Worm (Caenorhabditis elegans) whole organism, young adult: Measurements from ENCODE around the gene dpy-23.
A peak's percentile ranks its signal among the peaks of the same experiment; 100 is the strongest.
"Not testable (repeated sequence)": the region's sequence is repeated elsewhere in the genome, so short reads cannot be mapped to it uniquely, and the experiment has no call there.

Experiments
- F22D6.2 ChIP-seq: sonication (generic microtip); optimal IDR thresholded peaks from 2 replicates; lab custom pipeline; 2016; ENCODE audit warnings: mild to moderate bottlenecking, missing genetic modification characterization, missing compliant biosample characterization
- F23B12.7 ChIP-seq: sonication (generic microtip); optimal IDR thresholded peaks from 2 replicates; lab custom pipeline; 2017; ENCODE audit warnings: missing genetic modification characterization, mild to moderate bottlenecking, missing compliant biosample characterization, antibody characterized with exemption, moderate library complexity; ENCODE audit not compliant: insufficient read depth
- F52B5.7 ChIP-seq: sonication (generic microtip); optimal IDR thresholded peaks from 2 replicates; lab custom pipeline; 2016; ENCODE audit warnings: mild to moderate bottlenecking, missing genetic modification characterization, missing compliant biosample characterization
- F55B11.4 ChIP-seq: sonication (generic microtip); optimal IDR thresholded peaks from 2 replicates; lab custom pipeline; 2016; ENCODE audit warnings: missing compliant biosample characterization, missing genetic modification characterization, borderline replicate concordance; ENCODE audit not compliant: insufficient read depth
- T07F8.4 ChIP-seq: sonication (generic microtip); optimal IDR thresholded peaks from 2 replicates; lab custom pipeline; 2016; ENCODE audit warnings: mild to moderate bottlenecking, missing genetic modification characterization, moderate library complexity, missing compliant biosample characterization
- Y53F4B.3 ChIP-seq: fragments of 200-800 bp; sonication (Bioruptor generic); IDR thresholded peaks from 2 replicates; pipeline ENCODE4 v1.3.6; 2022; ENCODE audit warnings: missing genetic modification reagents, missing genetic modification characterization, missing compliant biosample characterization
- Y67H2A.10 ChIP-seq: fragments of 200-800 bp; sonication (Bioruptor generic); conservative IDR thresholded peaks from 2 replicates; pipeline ENCODE4 v1.3.6; 2022; ENCODE audit warnings: missing genetic modification reagents, missing genetic modification characterization, missing compliant biosample characterization
- ZK185.1 ChIP-seq: sonication (generic microtip); optimal IDR thresholded peaks from 2 replicates; lab custom pipeline; 2016; ENCODE audit warnings: mild to moderate bottlenecking, missing genetic modification characterization, missing compliant biosample characterization; ENCODE audit not compliant: poor library complexity, severe bottlenecking
- akir-1 ChIP-seq: fragments of 200-800 bp; sonication (Bioruptor generic); optimal IDR thresholded peaks from 2 replicates; lab custom pipeline; 2018; ENCODE audit warnings: mild to moderate bottlenecking, missing genetic modification characterization, moderate library complexity, missing compliant biosample characterization
- atf-7 ChIP-seq: sonication (generic microtip); optimal IDR thresholded peaks from 2 replicates; lab custom pipeline; 2017; ENCODE audit warnings: mild to moderate bottlenecking, missing genetic modification characterization, missing compliant biosample characterization
- bed-2 ChIP-seq: fragments of 200-800 bp; sonication (Bioruptor generic); IDR thresholded peaks from 2 replicates; pipeline ENCODE4 v1.3.6; 2022; ENCODE audit warnings: missing genetic modification reagents, missing genetic modification characterization, missing compliant biosample characterization
- dox-1 ChIP-seq: fragments of 200-800 bp; sonication (Bioruptor generic); IDR thresholded peaks from 2 replicates; pipeline ENCODE4 v1.3.6; 2022; ENCODE audit warnings: missing genetic modification reagents, missing genetic modification characterization, missing compliant biosample characterization
- egrh-3 ChIP-seq: fragments of 200-800 bp; sonication (Bioruptor generic); IDR thresholded peaks from 2 replicates; pipeline ENCODE4 v1.3.6; 2022; ENCODE audit warnings: missing genetic modification reagents, missing genetic modification characterization, missing compliant biosample characterization
- hlh-12 ChIP-seq: sonication (generic microtip); optimal IDR thresholded peaks from 2 replicates; lab custom pipeline; 2016; ENCODE audit warnings: missing genetic modification characterization, missing compliant biosample characterization
- hlh-26 ChIP-seq: fragments of 200-800 bp; sonication (Bioruptor generic); conservative IDR thresholded peaks from 2 replicates; pipeline ENCODE4 v1.3.6; 2022; ENCODE audit warnings: missing genetic modification reagents, missing genetic modification characterization, missing compliant biosample characterization
- hmg-1.2 ChIP-seq: fragments of 200-800 bp; sonication (Bioruptor generic); IDR thresholded peaks from 2 replicates; pipeline ENCODE4 v1.3.6; 2022; ENCODE audit warnings: missing genetic modification reagents, missing genetic modification characterization, missing compliant biosample characterization
- lin-26 ChIP-seq: fragments of 200-800 bp; sonication (Bioruptor generic); IDR thresholded peaks from 2 replicates; pipeline ENCODE4 v1.3.6; 2022; ENCODE audit warnings: missing genetic modification reagents, missing genetic modification characterization, missing compliant biosample characterization
- lin-35 ChIP-seq, 3 experiments: fragments of 150-350 bp in 2 of 3; sonication (generic microtip) in 1 of 3; optimal IDR thresholded peaks; 2 replicates each; lab custom pipeline; 2014 to 2018; ENCODE audit warnings: missing biosample characterization in 3 of 3, missing genetic modification characterization in 3 of 3, missing genetic modification reagents in 3 of 3
- madf-10 ChIP-seq: sonication (generic microtip); optimal IDR thresholded peaks from 2 replicates; lab custom pipeline; 2016; ENCODE audit warnings: mild to moderate bottlenecking, missing genetic modification characterization, missing compliant biosample characterization
- mcd-1 ChIP-seq: fragments of 200-800 bp; sonication (Bioruptor generic); IDR thresholded peaks from 2 replicates; pipeline ENCODE4 v1.3.6; 2022; ENCODE audit warnings: missing genetic modification reagents, missing genetic modification characterization, missing compliant biosample characterization
- nfya-1 ChIP-seq: sonication (generic microtip); optimal IDR thresholded peaks from 2 replicates; lab custom pipeline; 2017; ENCODE audit warnings: antibody characterized with exemption, missing compliant biosample characterization, missing genetic modification characterization, borderline replicate concordance; ENCODE audit not compliant: insufficient read depth
- nfyb-1 ChIP-seq: fragments of 200-800 bp; sonication (Bioruptor generic); IDR thresholded peaks from 2 replicates; pipeline ENCODE4 v1.3.6; 2022; ENCODE audit warnings: missing genetic modification reagents, missing genetic modification characterization, missing compliant biosample characterization
- nhr-27 ChIP-seq: fragments of 200-800 bp; sonication (Bioruptor generic); optimal IDR thresholded peaks from 2 replicates; lab custom pipeline; 2018; ENCODE audit warnings: mild to moderate bottlenecking, missing genetic modification characterization, moderate library complexity, missing compliant biosample characterization
- nhr-80 ChIP-seq: sonication (generic microtip); optimal IDR thresholded peaks from 2 replicates; lab custom pipeline; 2016; ENCODE audit warnings: missing genetic modification characterization, missing compliant biosample characterization
- nhr-90 ChIP-seq: sonication (generic microtip); optimal IDR thresholded peaks from 2 replicates; lab custom pipeline; 2016; ENCODE audit warnings: missing genotype, mild to moderate bottlenecking, missing genetic modification characterization, missing compliant biosample characterization
- pbrm-1 ChIP-seq: fragments of 200-800 bp; sonication (Bioruptor generic); IDR thresholded peaks from 2 replicates; pipeline ENCODE4 v1.3.6; 2022; ENCODE audit warnings: missing genetic modification reagents, missing genetic modification characterization, missing compliant biosample characterization
- rec-8 ChIP-seq, 2 experiments: sonication (generic microtip); optimal IDR thresholded peaks; 2 replicates each; lab custom pipeline; 2016; ENCODE audit warnings: mild to moderate bottlenecking in 2 of 2, missing genetic modification characterization in 2 of 2, missing genetic modification reagents in 2 of 2, missing genotype in 2 of 2, missing biosample characterization in 1 of 2, missing compliant biosample characterization in 1 of 2, moderate library complexity in 1 of 2
- snpc-1.3 ChIP-seq: sonication (generic microtip); optimal IDR thresholded peaks from 2 replicates; lab custom pipeline; 2017; ENCODE audit warnings: missing genetic modification characterization, mild to moderate bottlenecking, missing compliant biosample characterization, antibody characterized with exemption, moderate library complexity, missing genotype, missing genetic modification reagents; ENCODE audit not compliant: insufficient read depth
- snpc-4 ChIP-seq, 5 experiments: fragments of 150-350 bp in 1 of 5; sonication (generic microtip) in 4 of 5; optimal IDR thresholded peaks; 2 replicates each; lab custom pipeline; 2014 to 2018; ENCODE audit warnings: missing genetic modification characterization in 5 of 5, missing biosample characterization in 3 of 5, antibody characterized with exemption in 2 of 5, mild to moderate bottlenecking in 2 of 5, missing compliant biosample characterization in 2 of 5, missing genotype in 2 of 5, moderate library complexity in 2 of 5, missing genetic modification reagents in 1 of 5
- tbp1 ChIP-seq: fragments of 200-800 bp; sonication (Bioruptor generic); optimal IDR thresholded peaks from 2 replicates; lab custom pipeline; 2018; ENCODE audit warnings: mild to moderate bottlenecking, missing genetic modification characterization, missing compliant biosample characterization
- tlf-1 ChIP-seq: fragments of 200-800 bp; sonication (Bioruptor generic); optimal IDR thresholded peaks from 2 replicates; lab custom pipeline; 2018; ENCODE audit warnings: mild to moderate bottlenecking, missing genetic modification characterization, missing compliant biosample characterization
- unc-130 ChIP-seq: sonication (generic microtip); optimal IDR thresholded peaks from 2 replicates; lab custom pipeline; 2016; ENCODE audit warnings: missing genetic modification reagents, missing genetic modification characterization, missing compliant biosample characterization
- unc-62 ChIP-seq: fragments of 150-350 bp; optimal IDR thresholded peaks from 2 replicates; lab custom pipeline; 2014; ENCODE audit warnings: missing biosample characterization, missing genetic modification reagents, missing genetic modification characterization
- zfh-2 ChIP-seq: fragments of 200-800 bp; sonication (Bioruptor generic); conservative IDR thresholded peaks from 2 replicates; pipeline ENCODE4 v1.3.6; 2022; ENCODE audit warnings: missing genetic modification reagents, missing genetic modification characterization, missing compliant biosample characterization
- ztf-25 ChIP-seq: fragments of 200-800 bp; sonication (Bioruptor generic); IDR thresholded peaks from 2 replicates; pipeline ENCODE4 v1.3.6; 2022; ENCODE audit warnings: missing genetic modification reagents, missing genetic modification characterization, missing compliant biosample characterization
- ztf-3 ChIP-seq: fragments of 200-800 bp; sonication (Bioruptor generic); optimal IDR thresholded peaks from 2 replicates; lab custom pipeline; 2018; ENCODE audit warnings: mild to moderate bottlenecking, missing genetic modification characterization, missing compliant biosample characterization

The dpy-23 gene

DNA sequence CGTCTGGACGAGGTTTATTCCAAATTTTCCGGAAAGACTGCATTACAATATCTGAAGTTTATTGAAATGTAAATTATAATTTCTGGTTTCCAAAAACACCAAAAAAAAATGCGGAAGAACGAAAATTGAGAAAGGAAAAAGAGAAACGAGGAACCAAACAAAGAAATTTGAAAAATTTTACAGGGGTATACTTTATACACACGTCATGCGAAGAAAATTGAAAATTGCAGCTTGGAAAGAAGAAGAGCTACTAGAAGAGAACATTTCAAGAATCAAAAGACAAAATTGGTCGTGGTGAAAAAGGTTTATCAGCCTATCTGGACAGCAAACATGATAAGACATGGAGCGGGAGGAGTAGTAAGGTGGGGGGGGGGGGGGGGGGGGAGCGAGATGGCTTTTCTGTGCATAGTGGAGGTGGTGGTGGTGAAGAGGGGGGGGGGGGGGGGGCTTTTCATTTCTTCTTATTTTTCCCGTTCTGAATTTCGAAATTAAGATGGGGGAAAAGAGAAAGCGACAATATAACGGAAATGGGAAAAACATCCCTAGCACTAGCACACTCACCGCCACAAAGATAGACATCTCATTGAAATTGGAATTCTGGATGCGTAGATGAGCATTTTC, 5.7 kb upstream of the dpy-23 start, which contains the start of gene lst-2 (continued):
- TF ChIP-seq egrh-3 = peak; percentile 90; the same call in 1 of the 2 replicates
- no peak for TF ChIP-seq madf-10 (tag; lab: Kevin White, UChicago)
- TF ChIP-seq mcd-1 (GFP tag; lab: Robert Waterston, UW) = peak; percentile 27; the same call in 1 of the 2 replicates
- no peak for TF ChIP-seq hlh-12 (tag; lab: Kevin White, UChicago)
- TF ChIP-seq rec-8 (tag; optimal IDR thresholded peaks at IDR 0.05; lab: Kevin White, UChicago) = no peak
- no peak for TF ChIP-seq lin-26 (GFP tag; lab: Robert Waterston, UW)
- TF ChIP-seq F52B5.7 (tag; lab: Kevin White, UChicago) = no peak

DNA sequence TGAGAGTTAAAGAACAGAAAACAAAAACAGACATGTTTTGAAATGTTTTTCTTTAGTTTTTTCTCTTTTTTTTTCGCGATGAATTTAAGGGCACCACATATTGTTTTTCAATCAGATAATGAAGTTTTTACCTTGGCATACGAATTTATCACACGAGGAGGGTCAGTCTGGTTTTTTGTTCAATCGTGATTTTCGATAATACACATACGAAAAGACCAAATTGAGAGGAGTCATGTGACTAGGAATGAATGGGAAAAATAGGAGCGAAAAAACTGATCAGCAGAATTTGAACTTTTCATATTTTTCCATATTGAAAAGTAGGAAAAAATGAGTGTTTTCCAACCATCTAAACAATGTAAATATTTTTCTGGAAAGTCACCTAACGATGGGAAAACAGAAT, 2.7 kb upstream of the dpy-23 start:
- TF ChIP-seq akir-1 (GFP tag; lab: Kevin White, UChicago) = no peak
- TF ChIP-seq unc-130 (GFP tag; lab: Kevin White, UChicago) = no peak
- TF ChIP-seq F55B11.4 = no peak
- TF ChIP-seq dox-1 (GFP tag; lab: Robert Waterston, UW) = no peak
- no peak for TF ChIP-seq ztf-3 (GFP tag; lab: Kevin White, UChicago)
- no peak for TF ChIP-seq snpc-1.3
- TF ChIP-seq F22D6.2 (tag; lab: Kevin White, UChicago) = no peak
- TF ChIP-seq, all 124 proteins: peak for 0

DNA sequence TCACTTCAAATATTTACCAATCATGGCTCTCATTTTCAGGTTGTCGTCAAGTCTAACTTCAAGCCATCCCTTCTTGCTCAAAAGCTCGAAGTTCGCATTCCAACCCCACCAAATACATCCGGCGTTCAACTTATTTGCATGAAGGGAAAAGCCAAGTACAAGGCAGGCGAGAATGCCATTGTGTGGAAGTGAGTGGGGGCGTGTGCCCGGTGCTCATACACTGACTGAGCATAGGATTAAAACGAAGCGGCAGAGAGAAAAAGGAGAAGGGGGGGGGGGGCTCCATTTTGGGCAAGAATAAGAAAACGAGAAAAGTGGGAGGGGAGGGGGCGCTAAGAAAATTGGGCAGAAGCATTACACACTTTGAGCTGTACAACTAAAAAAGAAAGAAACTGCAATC, 2.5 kb downstream of the dpy-23 start:
- TF ChIP-seq nfya-1 (tag; lab: Kevin White, UChicago) = no peak
- peak; percentile 33; the same call in 1 of the 2 replicates for TF ChIP-seq zfh-2 (GFP tag; lab: Robert Waterston, UW)

DNA sequence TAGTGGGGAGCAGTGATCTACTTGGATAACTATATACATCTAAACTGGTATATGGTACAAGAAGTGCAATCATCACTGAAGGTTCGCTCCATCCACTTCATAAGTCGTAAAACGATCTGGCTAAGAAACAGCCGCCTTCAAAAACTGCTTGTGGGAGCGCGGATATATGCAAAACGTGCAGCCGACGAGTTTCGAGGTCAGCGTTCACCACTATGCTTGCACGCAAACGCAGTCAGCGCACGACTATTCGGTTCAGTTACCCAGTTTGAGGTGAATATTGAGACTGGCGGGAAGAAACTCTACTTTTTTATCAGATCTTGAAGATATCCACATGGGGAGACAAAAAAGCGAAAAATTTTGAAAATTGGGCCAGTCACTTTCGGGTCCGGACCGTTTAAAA, 5.3 kb downstream of the dpy-23 start:
- not testable (repeated sequence) for TF ChIP-seq snpc-4 (GFP tag; optimal IDR thresholded peaks at IDR 0.05; lab: Kevin White, UChicago)
- TF ChIP-seq snpc-4 (tag; optimal IDR thresholded peaks at IDR 0.05; lab: Kevin White, UChicago) (peak in 2 of 4 experiments; percentile 67 to 75), hmg-1.2 (peak; percentile 58), dox-1 (GFP tag; lab: Robert Waterston, UW) (0 out of 2 replicates have a peak, but pooled peaks have one; percentile 12)
- TF ChIP-seq, all 124 proteins: peak for 3; not testable (repeated sequence) for 121

DNA sequence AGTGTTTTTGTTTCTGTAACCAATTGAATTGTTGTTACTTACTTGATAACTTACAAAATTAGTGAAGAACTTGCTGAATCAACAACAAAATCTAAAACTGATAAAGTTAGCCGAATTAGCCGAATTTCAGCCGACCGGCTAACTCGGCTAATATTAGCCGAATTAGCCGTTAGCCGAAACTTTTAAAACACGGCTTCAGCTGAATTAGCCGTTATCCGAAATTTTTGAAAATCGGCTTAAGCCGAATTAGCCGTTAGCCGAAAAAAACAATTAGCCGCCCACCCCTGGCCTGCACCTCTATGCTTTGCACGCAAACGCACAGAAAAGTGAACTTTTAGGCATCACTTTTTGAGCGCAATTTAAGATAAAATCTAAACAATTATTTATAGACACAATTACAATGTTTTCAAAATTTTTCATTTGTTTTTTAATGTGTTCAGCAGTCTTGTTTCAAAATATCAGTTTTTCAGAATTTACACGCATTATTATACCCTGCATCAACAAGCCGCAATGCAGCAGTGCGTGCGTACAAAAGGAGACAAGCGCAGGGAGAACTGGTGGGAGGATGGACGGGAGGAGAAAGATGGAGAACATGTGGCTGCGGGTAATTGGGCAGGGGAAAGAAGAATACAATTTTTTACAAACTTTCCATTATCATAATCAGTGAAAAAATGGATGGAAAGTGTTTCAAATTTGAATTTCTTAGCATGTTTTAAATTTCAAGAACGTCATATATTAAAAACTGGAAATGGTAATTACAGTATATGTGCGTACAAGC, 6.1 kb downstream of the dpy-23 start:
- TF ChIP-seq Y53F4B.3 (GFP tag; lab: Robert Waterston, UW) (no peak), snpc-4 (GFP tag; optimal IDR thresholded peaks at IDR 0.05; lab: Kevin White, UChicago) (no peak), snpc-4 (tag; optimal IDR thresholded peaks at IDR 0.05; lab: Kevin White, UChicago) (no peak), lin-35 (GFP tag; optimal IDR thresholded peaks at IDR 0.05; lab: Kevin White, UChicago) (peak in 1 of 3 experiments; percentile 73), unc-62 (no peak), lin-26 (GFP tag; lab: Robert Waterston, UW) (no peak), nfyb-1 (GFP tag; lab: Robert Waterston, UW) (0 out of 2 replicates have a peak, but pooled peaks have one; percentile 42), tlf-1 (peak; percentile 22), T07F8.4 (tag; lab: Kevin White, UChicago) (no peak), hlh-26 (GFP tag; lab: Robert Waterston, UW) (no peak), nhr-80 (tag; lab: Kevin White, UChicago) (peak; percentile 78), atf-7 (peak; percentile 41), nhr-90 (tag; lab: Kevin White, UChicago) (no peak), Y67H2A.10 (GFP tag; lab: Robert Waterston, UW) (no peak), bed-2 (GFP tag; lab: Robert Waterston, UW) (no peak), ZK185.1 (peak; percentile 68), pbrm-1 (GFP tag; lab: Robert Waterston, UW) (peak; percentile 50; the same call in 1 of the 2 replicates), nfya-1 (tag; lab: Kevin White, UChicago) (no peak), ztf-25 (GFP tag; lab: Robert Waterston, UW) (no peak), tbp1 (GFP tag; lab: Kevin White, UChicago) (peak; percentile 62), nhr-27 (no peak), F23B12.7 (tag; lab: Kevin White, UChicago) (peak; percentile 76)
